Worm (Caenorhabditis elegans) whole organism, mixed stage, embryonic: ENCODE results near the gene cln-3.3.

ENCODE experiments used
- lin-13 ChIP-seq: fragments of 150-350 bp; optimal IDR thresholded peaks from 2 replicates; lab custom pipeline; 2014; ENCODE audit warnings: missing biosample characterization, missing genetic modification characterization
- lsy-2 ChIP-seq: fragments of 150-350 bp; optimal IDR thresholded peaks from 2 replicates; lab custom pipeline; 2014; ENCODE audit warnings: missing biosample characterization, missing genetic modification characterization
- mab-5 ChIP-seq: fragments of 150-350 bp; optimal IDR thresholded peaks from 2 replicates; lab custom pipeline; 2014; ENCODE audit warnings: missing biosample characterization, missing genetic modification characterization
- nhr-237 ChIP-seq: fragments of 150-350 bp; optimal IDR thresholded peaks from 2 replicates; lab custom pipeline; 2014; ENCODE audit warnings: missing biosample characterization, missing genetic modification characterization
- nhr-76 ChIP-seq: sonication (generic microtip); optimal IDR thresholded peaks from 2 replicates; lab custom pipeline; 2017; ENCODE audit warnings: missing biosample characterization, missing genetic modification characterization

ce11 chrV:8673498-8673897 is 9.4 kb upstream of the cln-3.3 start, which contains the start of gene ZC190.5:
- TF ChIP-seq lin-13 (tag; lab: Kevin White, UChicago), result no peak
- no peak for TF ChIP-seq mab-5 (tag; lab: Kevin White, UChicago)
- no peak for TF ChIP-seq lsy-2 (tag; lab: Kevin White, UChicago)
- no peak for TF ChIP-seq nhr-237
- no peak for TF ChIP-seq nhr-76 (tag; lab: Kevin White, UChicago)
